Fruit fly (Drosophila melanogaster): Measurements from ENCODE around the gene CG1239.

The CG1239 gene

DNA sequence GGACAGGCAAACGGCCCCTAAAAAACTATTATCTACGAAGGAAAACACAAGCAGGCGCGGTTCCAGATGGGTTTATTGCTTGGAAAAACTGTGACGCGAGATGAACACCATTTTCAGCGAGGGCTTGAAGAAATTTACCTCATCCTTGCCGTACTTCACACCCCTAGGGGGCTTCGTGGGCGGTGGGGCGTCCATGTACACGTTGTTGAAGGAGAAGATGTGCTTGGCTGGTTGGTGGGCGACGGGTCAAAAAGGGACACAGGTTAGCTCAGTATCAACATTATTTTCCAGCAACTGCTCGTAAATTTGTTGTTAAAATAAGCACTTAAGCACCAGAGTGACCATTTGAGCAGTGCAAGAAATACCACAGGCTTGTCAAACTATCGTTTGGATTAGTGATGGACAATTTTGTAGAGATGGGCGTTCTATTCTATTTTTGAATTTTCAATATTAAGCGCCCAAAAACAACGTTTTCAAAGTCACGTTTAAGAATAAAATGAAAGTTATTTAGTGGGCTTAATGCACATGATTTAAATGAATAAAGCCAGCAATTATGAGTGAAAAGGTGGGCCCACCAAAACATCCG, 25.4 kb downstream of the CG1239 start, which contains the start of gene Sec8 (continued):
- TF ChIP-seq CG2199 (GFP tag; IDR thresholded peaks at IDR 0.05) (no peak), zfh1 (GFP tag; IDR thresholded peaks at IDR 0.05) (no peak), CG2120 (GFP tag; optimal IDR thresholded peaks at IDR 0.05) (peak; percentile 68), yki (optimal IDR thresholded peaks at IDR 0.05) (no peak), CG6765 (GFP tag; optimal IDR thresholded peaks at IDR 0.05) (no peak), CG2202 (tag; optimal IDR thresholded peaks at IDR 0.05) (no peak), jumu (GFP tag; optimal IDR thresholded peaks at IDR 0.05) (peak; percentile 63), gcm2 (GFP tag; optimal IDR thresholded peaks at IDR 0.05) (no peak), Mad (GFP tag; optimal IDR thresholded peaks at IDR 0.05) (no peak), CG42726 (GFP tag; IDR thresholded peaks at IDR 0.05; ENCODE audit: partially characterized antibody) (peak; percentile 79), D (optimal IDR thresholded peaks at IDR 0.05) (no peak), D (GFP tag; optimal IDR thresholded peaks at IDR 0.05) (no peak), E2f2 (GFP tag; IDR thresholded peaks at IDR 0.05) (peak; percentile 94), ham (GFP tag; IDR thresholded peaks at IDR 0.05) (no peak), fd102C (GFP tag; optimal IDR thresholded peaks at IDR 0.05) (no peak), CG31224 (GFP tag; IDR thresholded peaks at IDR 0.05) (no peak), CG4404 (GFP tag; IDR thresholded peaks at IDR 0.05) (no peak; the same call in 1 of the 2 replicates), CG5245 (GFP tag; optimal IDR thresholded peaks at IDR 0.05) (no peak), klu (GFP tag; IDR thresholded peaks at IDR 0.05) (no peak), run (tag; optimal IDR thresholded peaks at IDR 0.05) (no peak), CG17361 (GFP tag; IDR thresholded peaks at IDR 0.05) (no peak), kni (GFP tag; optimal IDR thresholded peaks at IDR 0.05) (no peak), emc (GFP tag; optimal IDR thresholded peaks at IDR 0.05) (peak; percentile 15), H2.0 (GFP tag; IDR thresholded peaks at IDR 0.05) (no peak), bbx (GFP tag; IDR thresholded peaks at IDR 0.05; ENCODE audit: partially characterized antibody) (peak; percentile 88), CG14050 (GFP tag; IDR thresholded peaks at IDR 0.05) (no peak), nerfin-1 (tag; optimal IDR thresholded peaks at IDR 0.05) (no peak), CG11247 (GFP tag; IDR thresholded peaks at IDR 0.05) (0 out of 2 replicates have a peak, but pooled peaks have one; percentile 17), ken (GFP tag; IDR thresholded peaks at IDR 0.05) (no peak), abd-A (tag; optimal IDR thresholded peaks at IDR 0.05) (no peak), Dbx (GFP tag; IDR thresholded peaks at IDR 0.05) (no peak), HLH3B (GFP tag; IDR thresholded peaks at IDR 0.05) (no peak), CG6689 (GFP tag; IDR thresholded peaks at IDR 0.05) (no peak), NC2α (GFP tag; optimal IDR thresholded peaks at IDR 0.05) (no peak), CG2678 (tag; optimal IDR thresholded peaks at IDR 0.05) (no peak), maf-S (GFP tag; optimal IDR thresholded peaks at IDR 0.05) (peak; percentile 31), Mes4 (GFP tag; optimal IDR thresholded peaks at IDR 0.05) (no peak), Eip74EF (GFP tag; optimal IDR thresholded peaks at IDR 0.05) (no peak), lbe (GFP tag; optimal IDR thresholded peaks at IDR 0.05) (peak; percentile 17), CG10431 (GFP tag; optimal IDR thresholded peaks at IDR 0.05) (no peak), CG33213 (GFP tag; optimal IDR thresholded peaks at IDR 0.05) (peak; percentile 85), CG9609 (GFP tag; optimal IDR thresholded peaks at IDR 0.05) (peak; percentile 24), grau (tag; optimal IDR thresholded peaks at IDR 0.05) (no peak), stc (GFP tag; IDR thresholded peaks at IDR 0.05) (no peak), Hr51 (GFP tag; optimal IDR thresholded peaks at IDR 0.05) (peak in 1 of 2 experiments; percentile 18), Asciz (GFP tag; optimal IDR thresholded peaks at IDR 0.05) (no peak), sc (optimal IDR thresholded peaks at IDR 0.05) (no peak), sc (GFP tag; optimal IDR thresholded peaks at IDR 0.05) (no peak), MBD-R2 (GFP tag; IDR thresholded peaks at IDR 0.05) (peak; percentile 77), hth (optimal IDR thresholded peaks at IDR 0.05) (no peak), CG30431 (GFP tag; optimal IDR thresholded peaks at IDR 0.05) (no peak), MESR4 (GFP tag; optimal IDR thresholded peaks at IDR 0.05) (peak; percentile 92)
